Worm (Caenorhabditis elegans) whole organism, L3 larva: ENCODE data around the gene tim-1.
A peak's percentile ranks its signal among the peaks of the same experiment; 100 is the strongest.

ENCODE experiments used
- ZK546.5 ChIP-seq: sonication (generic microtip); optimal IDR thresholded peaks from 2 replicates; lab custom pipeline; 2017; ENCODE audit warnings: missing biosample characterization, missing genetic modification characterization
- ceh-16 ChIP-seq: sonication (generic microtip); optimal IDR thresholded peaks from 2 replicates; lab custom pipeline; 2017; ENCODE audit warnings: missing biosample characterization, missing genetic modification characterization
- ceh-28 ChIP-seq: fragments of 150-350 bp; optimal IDR thresholded peaks from 2 replicates; lab custom pipeline; 2014; ENCODE audit warnings: missing biosample characterization, missing genetic modification reagents, missing genetic modification characterization
- ceh-9 ChIP-seq: sonication (generic microtip); optimal IDR thresholded peaks from 2 replicates; lab custom pipeline; 2018; ENCODE audit warnings: missing biosample characterization, missing genetic modification characterization
- egl-27 ChIP-seq: sonication (generic microtip); optimal IDR thresholded peaks from 4 replicates; lab custom pipeline; 2017; ENCODE audit warnings: missing biosample characterization, missing genetic modification reagents, missing genetic modification characterization
- egl-5 ChIP-seq: fragments of 150-350 bp; optimal IDR thresholded peaks from 2 replicates; lab custom pipeline; 2017; ENCODE audit warnings: missing biosample characterization, missing genetic modification reagents, missing genetic modification characterization, inconsistent platforms
- elt-1 ChIP-seq: fragments of 150-350 bp; optimal IDR thresholded peaks from 2 replicates; lab custom pipeline; 2014; ENCODE audit warnings: missing biosample characterization, missing genetic modification characterization
- elt-2 ChIP-seq: sonication (generic microtip); optimal IDR thresholded peaks from 2 replicates; lab custom pipeline; 2016; ENCODE audit warnings: missing genetic modification reagents, mild to moderate bottlenecking, missing genetic modification characterization, missing compliant biosample characterization
- elt-3 ChIP-seq, 3 experiments: fragments of 150-350 bp in 1 of 3; sonication (generic microtip) in 2 of 3; optimal IDR thresholded peaks; 2 replicates in 2 of 3; 4 replicates in 1 of 3; lab custom pipeline; 2014 to 2017; ENCODE audit warnings: missing biosample characterization in 3 of 3, missing genetic modification characterization in 3 of 3
- eor-1 ChIP-seq, 2 experiments: fragments of 150-350 bp; optimal IDR thresholded peaks; 2 replicates each; lab custom pipeline; 2014 to 2018; ENCODE audit warnings: missing biosample characterization in 2 of 2, missing genetic modification characterization in 2 of 2
- fkh-10 ChIP-seq: sonication (generic microtip); optimal IDR thresholded peaks from 2 replicates; lab custom pipeline; 2017; ENCODE audit warnings: missing biosample characterization, missing genetic modification reagents, missing genetic modification characterization
- fos-1 ChIP-seq: fragments of 150-350 bp; optimal IDR thresholded peaks from 2 replicates; lab custom pipeline; 2014; ENCODE audit warnings: missing biosample characterization, missing genetic modification characterization
- jun-1 ChIP-seq: fragments of 150-350 bp; optimal IDR thresholded peaks from 2 replicates; lab custom pipeline; 2014; ENCODE audit warnings: missing biosample characterization, missing genetic modification reagents, missing genetic modification characterization
- lin-15B ChIP-seq: fragments of 150-350 bp; optimal IDR thresholded peaks from 2 replicates; lab custom pipeline; 2014; ENCODE audit warnings: missing biosample characterization, missing genetic modification characterization
- lin-39 ChIP-seq: fragments of 150-350 bp; optimal IDR thresholded peaks from 2 replicates; lab custom pipeline; 2018; ENCODE audit warnings: missing biosample characterization, missing genetic modification reagents, missing genetic modification characterization
- lsy-12 ChIP-seq: sonication (generic microtip); optimal IDR thresholded peaks from 2 replicates; lab custom pipeline; 2016; ENCODE audit warnings: mild to moderate bottlenecking, missing genetic modification characterization, missing compliant biosample characterization
- nfya-1 ChIP-seq: sonication (generic microtip); optimal IDR thresholded peaks from 2 replicates; lab custom pipeline; 2017; ENCODE audit warnings: missing genetic modification characterization, mild to moderate bottlenecking, missing compliant biosample characterization, antibody characterized with exemption, moderate library complexity; ENCODE audit not compliant: insufficient read depth
- nhr-11 ChIP-seq: fragments of 150-350 bp; optimal IDR thresholded peaks from 2 replicates; lab custom pipeline; 2014; ENCODE audit warnings: missing biosample characterization, missing genetic modification characterization
- nhr-12 ChIP-seq: fragments of 150-350 bp; optimal IDR thresholded peaks from 2 replicates; lab custom pipeline; 2014; ENCODE audit warnings: missing biosample characterization, missing genetic modification characterization
- nhr-23 ChIP-seq: fragments of 150-350 bp; optimal IDR thresholded peaks from 2 replicates; lab custom pipeline; 2014; ENCODE audit warnings: missing biosample characterization, missing genetic modification reagents, missing genetic modification characterization
- nhr-25 ChIP-seq: sonication (generic microtip); optimal IDR thresholded peaks from 2 replicates; lab custom pipeline; 2017; ENCODE audit warnings: missing biosample characterization, missing genetic modification characterization
- nhr-43 ChIP-seq: sonication (generic microtip); optimal IDR thresholded peaks from 2 replicates; lab custom pipeline; 2016; ENCODE audit warnings: mild to moderate bottlenecking, missing genetic modification characterization, missing compliant biosample characterization; ENCODE audit not compliant: poor library complexity, severe bottlenecking
- nhr-76 ChIP-seq: fragments of 150-350 bp; sonication (generic microtip); optimal IDR thresholded peaks from 5 replicates; lab custom pipeline; 2014; ENCODE audit warnings: missing biosample characterization, missing genetic modification characterization
- pha-4 ChIP-seq: fragments of 150-350 bp; optimal IDR thresholded peaks from 2 replicates; lab custom pipeline; 2014; ENCODE audit warnings: missing biosample characterization, missing genetic modification reagents, missing genetic modification characterization
- sea-2 ChIP-seq: fragments of 150-350 bp; sonication (generic microtip); optimal IDR thresholded peaks from 4 replicates; lab custom pipeline; 2014; ENCODE audit warnings: missing biosample characterization, missing genetic modification reagents, missing genetic modification characterization
- tbx-2 ChIP-seq: sonication (generic microtip); optimal IDR thresholded peaks from 2 replicates; lab custom pipeline; 2016; ENCODE audit warnings: mild to moderate bottlenecking, missing genetic modification characterization, missing compliant biosample characterization
- unc-62 ChIP-seq: fragments of 150-350 bp; sonication (generic microtip); optimal IDR thresholded peaks from 4 replicates; lab custom pipeline; 2014; ENCODE audit warnings: missing biosample characterization, missing genetic modification reagents, missing genetic modification characterization
- zag-1 ChIP-seq: fragments of 150-350 bp; optimal IDR thresholded peaks from 2 replicates; lab custom pipeline; 2014; ENCODE audit warnings: missing biosample characterization, missing genetic modification characterization
- ztf-4 ChIP-seq: fragments of 150-350 bp; optimal IDR thresholded peaks from 2 replicates; lab custom pipeline; 2014; ENCODE audit warnings: missing biosample characterization, missing genetic modification characterization

tim-1 gene

DNA sequence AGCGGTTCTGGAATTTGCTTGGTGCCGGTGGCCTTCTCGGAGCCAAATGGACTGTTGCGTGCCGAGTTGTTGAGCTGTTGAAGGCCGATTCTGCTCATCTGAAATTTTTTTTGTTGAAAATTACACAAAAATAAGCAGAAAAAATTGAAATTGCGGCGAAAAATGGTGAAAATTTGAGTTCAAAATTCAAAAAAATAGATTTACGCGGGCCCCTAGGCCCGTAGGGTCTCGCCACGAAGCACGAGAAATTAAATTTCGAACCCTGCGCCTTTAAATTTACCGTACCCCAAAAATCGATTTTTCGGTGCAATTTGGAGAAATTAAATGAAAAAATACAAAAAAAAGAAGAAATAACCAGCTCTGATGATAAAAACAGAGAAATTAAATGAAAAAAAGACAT lies 24.7 kb downstream of the tim-1 start, which contains the start of gene gmn-1:
TSS of gene gmn-1 (minus strand) at position 98 of the 400 bp plus-strand sequence.
- TF ChIP-seq eor-1 (tag; optimal IDR thresholded peaks at IDR 0.05; lab: Kevin White, UChicago) (no peak), lsy-12 (no peak), sea-2 (no peak), tbx-2 (tag; lab: Kevin White, UChicago) (no peak), ceh-16 (tag; lab: Kevin White, UChicago) (no peak), ZK546.5 (tag; lab: Kevin White, UChicago) (no peak), unc-62 (no peak), egl-27 (tag; lab: Kevin White, UChicago) (no peak), ceh-28 (tag; lab: Kevin White, UChicago) (no peak), nhr-25 (tag; lab: Kevin White, UChicago) (no peak), lin-15B (tag; lab: Kevin White, UChicago) (no peak), lin-39 (tag; lab: Kevin White, UChicago) (no peak), nhr-76 (tag; lab: Kevin White, UChicago) (no peak), zag-1 (tag; lab: Kevin White, UChicago) (no peak)

DNA sequence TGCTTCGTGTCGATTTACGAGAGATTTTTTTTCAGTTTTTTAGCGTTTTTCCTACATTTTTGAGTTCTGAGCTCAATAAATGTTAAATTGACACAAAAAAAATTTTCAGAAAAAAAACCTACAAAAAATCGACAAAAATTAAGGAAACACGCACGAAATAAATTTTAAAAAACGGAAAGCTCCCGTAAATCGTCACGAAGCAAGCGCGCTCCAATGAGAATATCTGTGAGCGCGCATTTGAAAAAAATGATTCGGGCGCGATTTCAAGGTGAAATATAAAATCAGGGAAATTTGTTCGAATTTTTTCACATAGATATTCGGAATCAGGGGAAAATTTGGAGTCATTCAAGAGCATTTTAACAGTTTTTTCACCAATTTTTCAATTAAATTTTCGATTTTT lies 26.8 kb downstream of the tim-1 start:
- TF ChIP-seq ceh-28 (tag; lab: Kevin White, UChicago) (no peak), ztf-4 (tag; lab: Kevin White, UChicago) (no peak), fkh-10 (GFP tag; lab: Kevin White, UChicago) (no peak), lsy-12 (no peak), lin-39 (tag; lab: Kevin White, UChicago) (no peak)

DNA sequence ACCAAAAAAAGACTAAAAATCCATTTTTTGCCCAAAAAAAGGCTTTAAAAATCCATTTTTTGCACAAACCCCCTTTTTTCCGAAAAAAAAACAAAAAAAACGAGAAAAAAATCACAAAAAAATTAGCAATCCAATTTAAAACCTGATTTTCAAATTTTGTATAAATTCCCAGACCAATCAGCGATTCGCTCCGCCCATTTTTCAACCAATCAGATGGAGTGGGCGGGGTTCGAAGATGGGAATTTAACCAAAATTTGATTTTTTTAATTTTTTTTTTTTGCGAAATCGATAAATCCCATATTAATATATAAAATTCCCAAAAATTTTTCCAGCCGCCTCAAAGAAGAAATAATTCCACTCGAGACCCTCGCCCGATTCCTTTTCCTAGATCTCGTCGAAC lies 28.5 kb downstream of the tim-1 start:
- TF ChIP-seq nfya-1 (peak; percentile 63), nhr-25 (tag; lab: Kevin White, UChicago) (no peak)

DNA sequence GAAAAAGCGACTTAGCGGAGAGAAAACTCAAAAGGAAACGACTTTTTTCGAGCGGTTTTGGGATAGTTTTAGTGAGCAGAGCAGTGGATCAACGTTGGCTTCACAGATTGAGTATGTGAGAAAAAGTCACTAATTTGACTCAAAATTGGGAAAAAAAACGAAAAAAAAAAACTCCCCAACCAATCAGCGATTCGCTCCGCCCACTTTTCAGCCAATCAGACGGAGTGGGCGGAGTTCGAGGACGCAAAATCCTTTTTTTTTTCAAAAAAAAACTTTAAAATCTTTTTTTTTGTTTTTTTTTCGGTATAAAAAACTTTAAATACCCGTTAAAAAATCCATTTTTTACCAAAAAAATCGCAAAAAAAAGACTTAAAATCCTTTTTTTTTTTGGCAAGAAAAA lies 29.1 kb downstream of the tim-1 start:
- TF ChIP-seq nfya-1 (peak; percentile 61), egl-27 (tag; lab: Kevin White, UChicago) (no peak), unc-62 (no peak), lin-39 (tag; lab: Kevin White, UChicago) (no peak), lsy-12 (no peak), elt-1 (tag; lab: Kevin White, UChicago) (no peak), nhr-43 (tag; lab: Kevin White, UChicago) (no peak), nhr-12 (tag; lab: Kevin White, UChicago) (no peak)

DNA sequence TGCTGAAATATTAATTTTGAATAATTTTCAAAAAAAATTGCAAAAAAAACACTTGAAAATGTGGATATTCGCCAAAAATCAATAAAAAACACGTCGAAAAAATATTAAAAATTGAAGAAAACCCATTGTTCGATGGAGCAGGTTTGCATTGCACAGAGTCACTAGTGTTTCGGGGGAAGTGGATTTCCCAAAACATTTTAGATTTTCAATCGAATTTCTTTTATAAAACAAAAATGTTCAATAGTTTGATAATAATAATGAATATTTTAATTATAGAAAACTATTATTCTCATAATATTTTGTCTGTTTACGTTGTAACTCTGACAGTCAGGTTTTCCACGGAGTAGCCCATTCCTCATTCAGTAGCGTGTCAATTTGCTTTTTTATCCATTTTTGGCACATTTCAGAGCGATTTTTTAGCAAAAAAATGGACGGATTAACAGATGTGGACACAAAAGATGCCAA lies 31.3 kb downstream of the tim-1 start, which contains the start of the genes gex-4 and gphr-1:
TSS of gene gex-4 (minus strand) at position 2 of the 465 bp plus-strand sequence.
TSS of gene gphr-1 (plus strand) at position 415 of the 465 bp plus-strand sequence.
- TF ChIP-seq egl-5 (tag; lab: Kevin White, UChicago) (peak; percentile 25), lin-15B (tag; lab: Kevin White, UChicago) (peak; percentile 85), pha-4 (tag; lab: Kevin White, UChicago) (peak; percentile 77), ZK546.5 (tag; lab: Kevin White, UChicago) (no peak), egl-27 (tag; lab: Kevin White, UChicago) (no peak), nhr-23 (tag; lab: Kevin White, UChicago) (peak; percentile 20), nfya-1 (peak; percentile 63)

DNA sequence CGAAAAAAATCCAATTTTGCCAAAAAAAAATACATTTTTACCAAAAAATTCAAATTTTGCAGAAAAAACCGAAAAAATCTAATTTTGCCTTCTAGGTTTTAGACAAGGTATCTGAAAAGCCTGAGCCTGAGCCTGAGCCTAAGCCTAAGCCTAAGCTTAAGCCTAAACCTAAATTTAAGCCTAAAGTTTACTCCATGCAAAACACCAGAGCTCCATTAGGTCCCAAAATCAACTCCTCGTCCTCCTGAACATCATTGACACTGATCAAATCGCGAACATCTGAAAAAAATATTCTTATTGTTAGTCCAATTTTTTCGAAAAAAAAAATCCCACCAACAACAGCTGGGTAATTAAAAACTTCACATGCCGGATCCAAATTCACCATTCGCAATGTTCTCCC lies 31.9 kb downstream of the tim-1 start:
- TF ChIP-seq elt-3 (tag; optimal IDR thresholded peaks at IDR 0.05; lab: Kevin White, UChicago) (no peak), lin-39 (tag; lab: Kevin White, UChicago) (no peak), nhr-11 (no peak), zag-1 (tag; lab: Kevin White, UChicago) (no peak), fkh-10 (GFP tag; lab: Kevin White, UChicago) (no peak), ceh-9 (tag; lab: Kevin White, UChicago) (no peak), jun-1 (tag; lab: Kevin White, UChicago) (no peak), elt-2 (tag; lab: Kevin White, UChicago) (no peak)

DNA sequence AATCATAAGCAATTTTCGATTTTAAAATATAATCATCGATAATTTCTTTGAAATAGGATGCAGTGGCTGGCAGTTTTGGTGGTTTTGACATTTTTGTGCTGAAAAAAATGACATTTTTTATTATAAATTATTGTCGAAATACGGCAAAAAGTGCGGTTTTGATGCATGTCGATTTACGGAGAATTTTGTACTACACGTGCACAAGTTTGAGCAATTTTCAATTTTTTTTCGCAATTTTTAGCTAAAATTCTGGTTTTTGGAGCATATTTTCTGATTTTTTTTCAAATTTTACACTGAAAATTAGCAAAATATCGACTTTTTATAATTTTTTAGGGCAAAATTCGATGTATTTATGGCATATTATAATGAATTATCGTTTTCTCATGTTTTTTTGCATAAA lies 34.4 kb downstream of the tim-1 start, which contains the start of gene Y75B8A.13:
TSS of gene Y75B8A.13 (minus strand) at position 101 of the 400 bp plus-strand sequence.
- TF ChIP-seq elt-3 (tag; optimal IDR thresholded peaks at IDR 0.05; lab: Kevin White, UChicago) (no peak), fos-1 (tag; lab: Kevin White, UChicago) (no peak), ZK546.5 (tag; lab: Kevin White, UChicago) (no peak), nhr-25 (tag; lab: Kevin White, UChicago) (no peak), tbx-2 (tag; lab: Kevin White, UChicago) (no peak)
